Worm (Caenorhabditis elegans) whole organism, L1 larva: ENCODE data around the gene M04B2.2.

Experiments used
- aly-2 ChIP-seq: fragments of 150-350 bp; optimal IDR thresholded peaks from 2 replicates; lab custom pipeline; 2014; ENCODE audit warnings: missing biosample characterization, missing genetic modification characterization
- lin-39 ChIP-seq: fragments of 150-350 bp; optimal IDR thresholded peaks from 2 replicates; lab custom pipeline; 2014; ENCODE audit warnings: missing biosample characterization, missing genetic modification reagents, missing genetic modification characterization
- mep-1 ChIP-seq: fragments of 150-350 bp; optimal IDR thresholded peaks from 2 replicates; lab custom pipeline; 2014; ENCODE audit warnings: missing biosample characterization, missing genetic modification characterization
- nhr-11 ChIP-seq: fragments of 150-350 bp; optimal IDR thresholded peaks from 2 replicates; lab custom pipeline; 2014; ENCODE audit warnings: missing biosample characterization, missing genetic modification characterization
- skn-1 ChIP-seq: fragments of 150-350 bp; optimal IDR thresholded peaks from 2 replicates; lab custom pipeline; 2014; ENCODE audit warnings: missing biosample characterization, missing genetic modification characterization
- unc-62 ChIP-seq: fragments of 150-350 bp; optimal IDR thresholded peaks from 2 replicates; lab custom pipeline; 2014; ENCODE audit warnings: missing biosample characterization, missing genetic modification reagents, missing genetic modification characterization

DNA sequence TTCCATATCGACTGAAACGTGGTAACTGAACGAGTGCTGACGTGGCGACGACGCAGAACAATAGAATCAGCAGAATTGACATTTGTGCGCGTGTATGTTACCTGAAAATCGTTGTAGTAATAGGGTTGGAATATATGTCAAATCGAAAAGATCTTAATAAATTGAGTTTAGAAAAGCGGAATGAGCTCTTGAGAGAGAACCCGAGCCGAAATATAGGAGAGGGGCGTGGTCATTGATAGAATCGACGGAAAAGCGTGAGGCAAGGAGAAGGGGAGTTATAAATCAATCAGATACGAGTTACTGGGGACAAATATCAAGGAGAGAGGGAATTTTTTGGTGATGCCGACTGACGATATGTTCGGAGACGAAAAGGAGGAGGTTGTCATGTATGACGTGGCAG lies 17.2 kb upstream of the M04B2.2 start, which contains the start of gene M04B2.6:
- TF ChIP-seq lin-39 (tag; lab: Kevin White, UChicago) (no peak), mep-1 (no peak), nhr-11 (tag; lab: Kevin White, UChicago) (no peak), aly-2 (tag; lab: Kevin White, UChicago) (no peak), skn-1 (tag; lab: Kevin White, UChicago) (no peak), unc-62 (GFP tag; lab: Kevin White, UChicago) (no peak)
